Fruit fly (Drosophila melanogaster) whole organism, wandering third instar larva: ENCODE measurements around the gene Tsen2.

Source experiments
- Abd-B ChIP-seq: fragments of >200 bp; optimal IDR thresholded peaks from 2 replicates; lab custom pipeline; 2017; ENCODE audit warnings: missing biosample characterization, missing genetic modification characterization
- CG32264 ChIP-seq: fragments of 200-800 bp; sonication (Bioruptor generic); optimal IDR thresholded peaks from 2 replicates; lab custom pipeline; 2016; ENCODE audit warnings: missing biosample characterization, missing genetic modification characterization
- CG9705 ChIP-seq: fragments of 200-800 bp; sonication (Bioruptor generic); optimal IDR thresholded peaks from 2 replicates; lab custom pipeline; 2018; ENCODE audit warnings: missing biosample characterization, mild to moderate bottlenecking, missing genetic modification characterization
- CrebA ChIP-seq: fragments of 200-800 bp; sonication (Bioruptor generic); optimal IDR thresholded peaks from 2 replicates; lab custom pipeline; 2016; ENCODE audit warnings: missing biosample characterization, mild to moderate bottlenecking, missing genetic modification characterization, borderline replicate concordance
- Dfd ChIP-seq: fragments of >200 bp; optimal IDR thresholded peaks from 2 replicates; lab custom pipeline; 2017; ENCODE audit warnings: missing biosample characterization, missing genetic modification characterization
- Dif ChIP-seq: fragments of 200-275, 200-300 bp; sonication (Bioruptor generic); optimal IDR thresholded peaks from 2 replicates; lab custom pipeline; 2018; ENCODE audit warnings: missing biosample characterization, missing genetic modification characterization; ENCODE audit not compliant: partially characterized antibody
- GATAd ChIP-seq: sonication (Bioruptor generic); optimal IDR thresholded peaks from 2 replicates; lab custom pipeline; 2016; ENCODE audit warnings: missing biosample characterization, missing genetic modification characterization
- Hnf4 ChIP-seq: fragments of 200-800 bp; sonication (Bioruptor generic); optimal IDR thresholded peaks from 2 replicates; lab custom pipeline; 2016; ENCODE audit warnings: missing biosample characterization, mild to moderate bottlenecking, missing genetic modification characterization
- Hr78 ChIP-seq: fragments of >200 bp; optimal IDR thresholded peaks from 2 replicates; lab custom pipeline; 2017; ENCODE audit warnings: missing biosample characterization, missing genetic modification characterization
- Hr83 ChIP-seq: fragments of 200-300 bp; sonication (Bioruptor generic); optimal IDR thresholded peaks from 2 replicates; lab custom pipeline; 2016; ENCODE audit warnings: missing biosample characterization, mild to moderate bottlenecking, missing genetic modification characterization, moderate library complexity; ENCODE audit not compliant: poor library complexity, severe bottlenecking
- Myc ChIP-seq: fragments of >200 bp; optimal IDR thresholded peaks from 2 replicates; lab custom pipeline; 2017
- N ChIP-seq: fragments of >200 bp; optimal IDR thresholded peaks from 2 replicates; lab custom pipeline; 2018; ENCODE audit warnings: missing biosample characterization, missing external identifiers, missing genetic modification characterization
- OdsH ChIP-seq: fragments of 200-800 bp; sonication (Bioruptor generic); optimal IDR thresholded peaks from 2 replicates; lab custom pipeline; 2016; ENCODE audit warnings: missing biosample characterization, mild to moderate bottlenecking, missing genetic modification characterization
- Rel ChIP-seq, 2 experiments: fragments of 200-800 bp; sonication (Bioruptor generic) in 1 of 2; optimal IDR thresholded peaks; 2 replicates in 1 of 2; 3 replicates in 1 of 2; lab custom pipeline; 2016 to 2019; ENCODE audit warnings: mild to moderate bottlenecking in 2 of 2, missing biosample characterization in 2 of 2, missing genetic modification characterization in 2 of 2, moderate library complexity in 1 of 2
- Vsx2 ChIP-seq: fragments of 200-300, 225-300 bp; sonication (Bioruptor generic); optimal IDR thresholded peaks from 2 replicates; lab custom pipeline; 2018; ENCODE audit warnings: missing biosample characterization, missing genetic modification characterization; ENCODE audit not compliant: partially characterized antibody
- br ChIP-seq: fragments of 200-800 bp; sonication (Bioruptor generic); optimal IDR thresholded peaks from 2 replicates; lab custom pipeline; 2016; ENCODE audit warnings: missing biosample characterization, missing genetic modification characterization
- dl ChIP-seq, 2 experiments: fragments of 175-275, 200-275 bp in 1 of 2; fragments of 200-275 bp in 1 of 2; sonication (Bioruptor generic); optimal IDR thresholded peaks; lab custom pipeline; 2018; ENCODE audit warnings: mild to moderate bottlenecking in 2 of 2, missing biosample characterization in 2 of 2, missing genetic modification characterization in 2 of 2, moderate library complexity in 2 of 2; ENCODE audit not compliant: partially characterized antibody in 2 of 2, insufficient read depth in 1 of 2
- dmrt93B ChIP-seq: fragments of 200-800 bp; sonication (Bioruptor generic); optimal IDR thresholded peaks from 2 replicates; lab custom pipeline; 2018; ENCODE audit warnings: missing biosample characterization, mild to moderate bottlenecking, missing genetic modification characterization
- dsf ChIP-seq: sonication (Bioruptor generic); optimal IDR thresholded peaks from 2 replicates; lab custom pipeline; 2016; ENCODE audit warnings: missing biosample characterization, missing genetic modification characterization, borderline replicate concordance
- ey ChIP-seq: fragments of 200-800 bp; sonication (Bioruptor generic); optimal IDR thresholded peaks from 2 replicates; lab custom pipeline; 2016; ENCODE audit warnings: missing biosample characterization, missing genetic modification characterization
- foxo ChIP-seq, 2 experiments: fragments of 200-800 bp; sonication (Bioruptor generic); optimal IDR thresholded peaks; 2 replicates in 1 of 2; 3 replicates in 1 of 2; lab custom pipeline; 2016 to 2017; ENCODE audit warnings: missing biosample characterization in 2 of 2, missing genetic modification characterization in 2 of 2
- fru ChIP-seq: fragments of 200-800 bp; sonication (Bioruptor generic); optimal IDR thresholded peaks from 3 replicates; lab custom pipeline; 2016; ENCODE audit warnings: missing biosample characterization, mild to moderate bottlenecking, missing genetic modification characterization
- h ChIP-seq: fragments of 200-800 bp; sonication (Bioruptor generic); optimal IDR thresholded peaks from 3 replicates; lab custom pipeline; 2016; ENCODE audit warnings: missing biosample characterization, mild to moderate bottlenecking, missing genetic modification characterization
- pan ChIP-seq: fragments of >200 bp; optimal IDR thresholded peaks from 2 replicates; lab custom pipeline; 2017
- sage ChIP-seq: fragments of 200-800 bp; sonication (Bioruptor generic); optimal IDR thresholded peaks from 2 replicates; lab custom pipeline; 2016; ENCODE audit warnings: missing biosample characterization, mild to moderate bottlenecking, missing genetic modification characterization
- sv ChIP-seq: fragments of 200-800 bp; sonication (Bioruptor generic); optimal IDR thresholded peaks from 3 replicates; lab custom pipeline; 2016; ENCODE audit warnings: missing biosample characterization, missing genetic modification characterization
- woc ChIP-seq: sonication (Bioruptor generic); optimal IDR thresholded peaks from 2 replicates; lab custom pipeline; 2016; ENCODE audit warnings: missing biosample characterization, mild to moderate bottlenecking, missing genetic modification characterization

The Tsen2 gene

dm6 chr2L:16731799-16732198 lies 2.2 kb downstream of the Tsen2 start, which contains the start of gene Prosbeta4:
Gene Prosbeta4 (minus strand): TSS chr2L:16732133.
- TF ChIP-seq Dfd (GFP tag; lab: Kevin White, UChicago) (no peak), sv (GFP tag; lab: Kevin White, UChicago) (no peak), ey (no peak), Hr78 (no peak), h (GFP tag; lab: Kevin White, UChicago) (no peak), GATAd (no peak), Hr83 (no peak), Abd-B (GFP tag; lab: Kevin White, UChicago) (no peak), CG9705 (no peak), OdsH (GFP tag; lab: Kevin White, UChicago) (no peak), CG32264 (no peak), br (GFP tag; lab: Kevin White, UChicago) (no peak), dl (GFP tag; optimal IDR thresholded peaks at IDR 0.05; lab: Kevin White, UChicago; ENCODE audit: insufficient read depth in 1 of 2, partially characterized antibody in 2 of 2) (no peak), fru (GFP tag; lab: Kevin White, UChicago) (no peak), Dif (GFP tag; lab: Kevin White, UChicago) (no peak), foxo (GFP tag; optimal IDR thresholded peaks at IDR 0.05; lab: Kevin White, UChicago) (no peak), woc (GFP tag; lab: Kevin White, UChicago) (no peak), pan (lab: Kevin White, UChicago) (no peak)

dm6 chr2L:16732338-16732892 lies 2.8 kb downstream of the Tsen2 start, which contains the start of gene Nubp1:
Gene Nubp1 (plus strand): TSS chr2L:16732550.
- no peak for TF ChIP-seq dmrt93B (GFP tag; lab: Kevin White, UChicago)
- no peak for TF ChIP-seq dl (GFP tag; optimal IDR thresholded peaks at IDR 0.05; lab: Kevin White, UChicago; ENCODE audit: insufficient read depth in 1 of 2, partially characterized antibody in 2 of 2)
- no peak for TF ChIP-seq pan (lab: Kevin White, UChicago)
- no peak for TF ChIP-seq Hnf4 (GFP tag; lab: Kevin White, UChicago)
- TF ChIP-seq CG32264 = no peak
- no peak for TF ChIP-seq woc (GFP tag; lab: Kevin White, UChicago)
- TF ChIP-seq CrebA (GFP tag; lab: Kevin White, UChicago) = no peak
- TF ChIP-seq N (GFP tag; lab: Kevin White, UChicago) = no peak
- no peak for TF ChIP-seq GATAd
- no peak for TF ChIP-seq OdsH (GFP tag; lab: Kevin White, UChicago)
- TF ChIP-seq sage (GFP tag; lab: Kevin White, UChicago) = no peak
- no peak for TF ChIP-seq sv (GFP tag; lab: Kevin White, UChicago)
- TF ChIP-seq fru (GFP tag; lab: Kevin White, UChicago) = no peak
- TF ChIP-seq Dfd (GFP tag; lab: Kevin White, UChicago) = no peak
- TF ChIP-seq dsf = no peak
- no peak for TF ChIP-seq CG9705

dm6 chr2L:16738206-16738900 lies 8.8 kb downstream of the Tsen2 start, which contains the start of the genes glu and ChLD3:
Gene glu (minus strand): TSS chr2L:16738388.
Gene ChLD3 (plus strand): TSS chr2L:16738850.
- no peak for TF ChIP-seq Hr78

DNA sequence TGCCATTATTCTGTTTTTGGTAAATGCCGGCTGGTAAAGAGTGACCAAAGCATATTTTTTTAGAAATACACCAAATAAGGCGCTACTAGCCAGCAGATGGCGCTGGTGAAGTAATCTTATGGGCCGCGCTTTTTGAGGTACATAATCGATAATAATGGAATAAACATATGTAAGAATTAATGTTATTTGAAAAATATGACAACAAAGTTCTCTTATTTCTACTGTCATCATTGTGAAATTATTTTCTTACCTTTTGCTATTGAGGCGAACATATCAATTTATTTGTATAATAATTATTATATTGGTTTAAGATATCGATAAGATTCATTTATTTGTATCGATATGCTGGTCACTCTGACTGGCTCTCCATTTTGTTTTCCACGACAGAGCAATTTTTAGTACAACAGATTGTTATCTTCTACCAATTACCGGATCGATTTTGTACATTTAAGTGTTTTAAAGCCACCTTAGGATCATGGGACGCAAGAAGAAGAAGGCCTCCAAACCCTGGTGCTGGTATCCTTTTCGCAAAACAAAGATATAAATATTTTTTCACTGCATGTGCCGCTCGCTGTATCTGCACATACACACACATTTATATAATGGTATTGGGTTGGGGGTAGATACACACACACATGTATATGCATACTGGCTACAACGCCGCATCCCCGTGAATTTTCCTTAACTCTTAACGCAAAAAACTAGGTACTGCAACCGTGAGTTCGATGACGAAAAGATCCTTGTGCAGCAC lies 13.7 kb downstream of the Tsen2 start, which contains the start of the genes LSm7 and BuGZ:
LSm7 (minus strand) TSS at position 46 of the 751 bp plus-strand sequence.
BuGZ (plus strand) TSS at position 351 of the 751 bp plus-strand sequence.
- TF ChIP-seq Myc (no peak), ey (no peak), Abd-B (GFP tag; lab: Kevin White, UChicago) (no peak), OdsH (GFP tag; lab: Kevin White, UChicago) (no peak)

DNA sequence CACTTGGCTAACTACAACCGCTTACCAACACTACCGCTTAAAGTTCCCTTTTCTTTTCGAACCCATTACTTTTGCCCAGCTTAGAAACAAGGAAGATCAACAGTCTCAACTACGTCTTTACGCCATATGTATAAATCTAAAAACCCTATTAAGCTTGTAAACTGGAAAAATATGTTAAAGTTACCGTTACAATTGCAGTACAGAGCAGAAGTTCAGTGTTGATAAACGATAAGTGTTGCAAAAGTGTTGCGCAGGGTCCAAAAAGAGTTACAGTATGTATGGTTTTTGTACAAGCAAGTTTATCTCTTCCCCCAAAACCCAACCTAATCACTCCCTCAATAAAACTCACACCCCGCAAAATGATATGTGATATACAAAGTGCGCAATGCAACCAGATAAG lies 17.6 kb downstream of the Tsen2 start:
- TF ChIP-seq CG9705 (no peak), Vsx2 (GFP tag; lab: Kevin White, UChicago) (no peak), Rel (GFP tag; optimal IDR thresholded peaks at IDR 0.05; lab: Kevin White, UChicago) (no peak), Rel (tag; optimal IDR thresholded peaks at IDR 0.05; lab: Kevin White, UChicago) (no peak), sv (GFP tag; lab: Kevin White, UChicago) (no peak)
